Worm (Caenorhabditis elegans) whole organism, late embryonic: ENCODE data around the gene nrf-6.

ENCODE experiments used
- C08G9.2 ChIP-seq: sonication (generic microtip); optimal IDR thresholded peaks from 2 replicates; lab custom pipeline; 2016; ENCODE audit warnings: mild to moderate bottlenecking, missing genetic modification characterization, moderate library complexity, missing compliant biosample characterization
- C38D4.7 ChIP-seq: fragments of 200-800 bp; sonication (Bioruptor generic); optimal IDR thresholded peaks from 2 replicates; lab custom pipeline; 2018; ENCODE audit warnings: mild to moderate bottlenecking, missing genetic modification characterization, moderate library complexity, missing compliant biosample characterization
- F13H6.1 ChIP-seq: sonication (generic microtip); optimal IDR thresholded peaks from 2 replicates; lab custom pipeline; 2016; ENCODE audit warnings: missing genetic modification characterization, missing compliant biosample characterization
- K02D7.2 ChIP-seq: sonication (generic microtip); optimal IDR thresholded peaks from 2 replicates; lab custom pipeline; 2017; ENCODE audit warnings: mild to moderate bottlenecking, missing genetic modification characterization, missing compliant biosample characterization
- T23F11.4 ChIP-seq: fragments of 200-800 bp; sonication (Bioruptor generic); optimal IDR thresholded peaks from 2 replicates; lab custom pipeline; 2018; ENCODE audit warnings: mild to moderate bottlenecking, missing genetic modification characterization, missing compliant biosample characterization
- Y22D7AL.16 ChIP-seq: sonication (generic microtip); optimal IDR thresholded peaks from 2 replicates; lab custom pipeline; 2016; ENCODE audit warnings: missing genetic modification characterization, missing compliant biosample characterization
- ahr-1 ChIP-seq: sonication (generic microtip); optimal IDR thresholded peaks from 2 replicates; lab custom pipeline; 2016; ENCODE audit warnings: missing genetic modification characterization, missing compliant biosample characterization
- ceh-18 ChIP-seq: sonication (generic microtip); optimal IDR thresholded peaks from 2 replicates; lab custom pipeline; 2016; ENCODE audit warnings: missing genetic modification characterization, missing compliant biosample characterization
- ceh-24 ChIP-seq: sonication (generic microtip); optimal IDR thresholded peaks from 2 replicates; lab custom pipeline; 2016; ENCODE audit warnings: mild to moderate bottlenecking, missing genetic modification characterization, missing compliant biosample characterization
- ceh-30 ChIP-seq: fragments of 150-350 bp; optimal IDR thresholded peaks from 2 replicates; lab custom pipeline; 2014; ENCODE audit warnings: missing biosample characterization, missing genetic modification characterization
- ceh-45 ChIP-seq: fragments of 200-800 bp; sonication (Bioruptor generic); IDR thresholded peaks from 2 replicates; pipeline ENCODE4 v1.3.6; 2022; ENCODE audit warnings: missing genetic modification reagents, missing genetic modification characterization, missing compliant biosample characterization
- ceh-48 ChIP-seq: sonication (generic microtip); optimal IDR thresholded peaks from 2 replicates; lab custom pipeline; 2016; ENCODE audit warnings: missing genetic modification characterization, inconsistent platforms, missing compliant biosample characterization
- ceh-6 ChIP-seq: fragments of 200-800 bp; sonication (Bioruptor generic); optimal IDR thresholded peaks from 2 replicates; lab custom pipeline; 2018; ENCODE audit warnings: mild to moderate bottlenecking, missing genetic modification characterization, missing compliant biosample characterization
- dmd-4 ChIP-seq: sonication (generic microtip); optimal IDR thresholded peaks from 2 replicates; lab custom pipeline; 2016; ENCODE audit warnings: borderline replicate concordance, missing genetic modification characterization, missing compliant biosample characterization
- dve-1 ChIP-seq: sonication (generic microtip); optimal IDR thresholded peaks from 2 replicates; lab custom pipeline; 2017; ENCODE audit warnings: antibody characterized with exemption, mild to moderate bottlenecking, missing genetic modification characterization, missing compliant biosample characterization
- elt-2 ChIP-seq: sonication (generic microtip); optimal IDR thresholded peaks from 2 replicates; lab custom pipeline; 2016; ENCODE audit warnings: missing genetic modification reagents, missing genetic modification characterization, missing compliant biosample characterization
- elt-4 ChIP-seq: sonication (generic microtip); optimal IDR thresholded peaks from 2 replicates; lab custom pipeline; 2016; ENCODE audit warnings: missing genetic modification characterization, missing compliant biosample characterization
- eyg-1 ChIP-seq: sonication (generic microtip); optimal IDR thresholded peaks from 2 replicates; lab custom pipeline; 2016; ENCODE audit warnings: missing genotype, missing genetic modification characterization, missing compliant biosample characterization
- gmeb-2 ChIP-seq: sonication (generic microtip); optimal IDR thresholded peaks from 2 replicates; lab custom pipeline; 2016; ENCODE audit warnings: missing genetic modification characterization, inconsistent platforms, missing compliant biosample characterization
- hlh-13 ChIP-seq: fragments of 200-800 bp; sonication (Bioruptor generic); optimal IDR thresholded peaks from 2 replicates; lab custom pipeline; 2018; ENCODE audit warnings: mild to moderate bottlenecking, missing genetic modification characterization, missing compliant biosample characterization
- hlh-30 ChIP-seq: sonication (generic microtip); optimal IDR thresholded peaks from 2 replicates; lab custom pipeline; 2017; ENCODE audit warnings: antibody characterized with exemption, missing genetic modification characterization, missing compliant biosample characterization; ENCODE audit not compliant: insufficient read depth
- hlh-6 ChIP-seq: sonication (generic microtip); optimal IDR thresholded peaks from 2 replicates; lab custom pipeline; 2016; ENCODE audit warnings: missing genotype, missing genetic modification characterization, missing compliant biosample characterization
- lim-6 ChIP-seq: sonication (generic microtip); optimal IDR thresholded peaks from 2 replicates; lab custom pipeline; 2016; ENCODE audit warnings: missing genetic modification characterization, missing compliant biosample characterization
- madf-2 ChIP-seq: sonication (generic microtip); optimal IDR thresholded peaks from 2 replicates; lab custom pipeline; 2017; ENCODE audit warnings: missing genetic modification characterization, missing compliant biosample characterization
- mec-3 ChIP-seq: sonication (generic microtip); optimal IDR thresholded peaks from 2 replicates; lab custom pipeline; 2016; ENCODE audit warnings: borderline replicate concordance, missing genetic modification characterization, missing compliant biosample characterization
- nfya-1 ChIP-seq: sonication (generic microtip); optimal IDR thresholded peaks from 2 replicates; lab custom pipeline; 2017; ENCODE audit warnings: missing genetic modification characterization, mild to moderate bottlenecking, missing compliant biosample characterization, antibody characterized with exemption, moderate library complexity
- nhr-232 ChIP-seq: sonication (generic microtip); optimal IDR thresholded peaks from 2 replicates; lab custom pipeline; 2016; ENCODE audit warnings: missing genetic modification characterization, missing compliant biosample characterization
- npax-4 ChIP-seq: sonication (generic microtip); optimal IDR thresholded peaks from 2 replicates; lab custom pipeline; 2016; ENCODE audit warnings: missing genetic modification characterization, missing compliant biosample characterization
- odd-2 ChIP-seq: sonication (generic microtip); optimal IDR thresholded peaks from 2 replicates; lab custom pipeline; 2017; ENCODE audit warnings: antibody characterized with exemption, mild to moderate bottlenecking, missing genetic modification characterization, missing compliant biosample characterization
- pag-3 ChIP-seq: sonication (generic microtip); optimal IDR thresholded peaks from 2 replicates; lab custom pipeline; 2016; ENCODE audit warnings: missing compliant biosample characterization, missing genetic modification characterization, borderline replicate concordance
- pat-9 ChIP-seq: fragments of 200-800 bp; sonication (Bioruptor generic); optimal IDR thresholded peaks from 2 replicates; lab custom pipeline; 2018; ENCODE audit warnings: mild to moderate bottlenecking, missing genetic modification characterization, moderate library complexity, missing compliant biosample characterization
- pax-1 ChIP-seq: fragments of 150-350 bp; optimal IDR thresholded peaks from 2 replicates; lab custom pipeline; 2014; ENCODE audit warnings: missing biosample characterization, missing genetic modification characterization
- pha-4 ChIP-seq: fragments of 150-350 bp; optimal IDR thresholded peaks from 2 replicates; lab custom pipeline; 2018; ENCODE audit warnings: missing biosample characterization, missing genetic modification reagents, missing genetic modification characterization
- pqm-1 ChIP-seq: sonication (generic microtip); optimal IDR thresholded peaks from 2 replicates; lab custom pipeline; 2016; ENCODE audit warnings: missing genetic modification characterization, missing compliant biosample characterization
- pros-1 ChIP-seq: fragments of 150-350 bp; optimal IDR thresholded peaks from 2 replicates; lab custom pipeline; 2014; ENCODE audit warnings: missing biosample characterization, missing genetic modification reagents, missing genetic modification characterization
- sdc-2 ChIP-seq: sonication (generic microtip); optimal IDR thresholded peaks from 2 replicates; lab custom pipeline; 2016; ENCODE audit warnings: missing genotype, missing genetic modification characterization, missing compliant biosample characterization
- sox-4 ChIP-seq: sonication (generic microtip); optimal IDR thresholded peaks from 2 replicates; lab custom pipeline; 2017; ENCODE audit warnings: mild to moderate bottlenecking, missing genetic modification characterization, inconsistent platforms, missing compliant biosample characterization
- syd-9 ChIP-seq: sonication (generic microtip); optimal IDR thresholded peaks from 2 replicates; lab custom pipeline; 2016; ENCODE audit warnings: mild to moderate bottlenecking, missing genetic modification characterization, moderate library complexity, missing compliant biosample characterization
- tbx-2 ChIP-seq: sonication (generic microtip); optimal IDR thresholded peaks from 2 replicates; lab custom pipeline; 2016; ENCODE audit warnings: missing genetic modification characterization, missing compliant biosample characterization
- tbx-7 ChIP-seq: sonication (generic microtip); optimal IDR thresholded peaks from 2 replicates; lab custom pipeline; 2016; ENCODE audit warnings: missing genotype, missing genetic modification characterization, missing compliant biosample characterization
- ttx-3 ChIP-seq: sonication (generic microtip); optimal IDR thresholded peaks from 2 replicates; lab custom pipeline; 2016; ENCODE audit warnings: missing genetic modification reagents, missing genetic modification characterization, missing compliant biosample characterization
- unc-3 ChIP-seq, 2 experiments: fragments of 200-800 bp in 1 of 2; sonication (Bioruptor generic) in 1 of 2; sonication (generic microtip) in 1 of 2; conservative IDR thresholded peaks in 1 of 2; optimal IDR thresholded peaks in 1 of 2; 2 replicates each; pipeline versions ENCODE4 v1.3.6 to Lab custom; 2016 to 2022; ENCODE audit warnings: missing compliant biosample characterization in 2 of 2, missing genetic modification characterization in 2 of 2, missing genetic modification reagents in 1 of 2
- unc-42 ChIP-seq: sonication (generic microtip); optimal IDR thresholded peaks from 2 replicates; lab custom pipeline; 2016; ENCODE audit warnings: missing genotype, missing genetic modification characterization, missing compliant biosample characterization
- unc-55 ChIP-seq: sonication (generic microtip); optimal IDR thresholded peaks from 2 replicates; lab custom pipeline; 2017; ENCODE audit warnings: missing biosample characterization, missing genetic modification reagents, missing genetic modification characterization
- zip-5 ChIP-seq: sonication (generic microtip); optimal IDR thresholded peaks from 2 replicates; lab custom pipeline; 2016; ENCODE audit warnings: missing genetic modification characterization, missing compliant biosample characterization
- ztf-16 ChIP-seq: sonication (generic microtip); optimal IDR thresholded peaks from 2 replicates; lab custom pipeline; 2017; ENCODE audit warnings: missing genetic modification characterization, missing compliant biosample characterization

The nrf-6 gene

ce11 chrII:8032657-8033056 is at the start of gene nrf-6:
Gene nrf-6, minus strand, starts transcription at chrII:8032708.
- TF ChIP-seq pag-3 (tag; lab: Kevin White, UChicago) = no peak
- peak; percentile 80 for TF ChIP-seq elt-2 (tag; lab: Kevin White, UChicago)

- TF ChIP-seq unc-3 (GFP tag; conservative IDR thresholded peaks at IDR 0.05; lab: Robert Waterston, UW) = no peak
- no peak for TF ChIP-seq unc-3 (tag; optimal IDR thresholded peaks at IDR 0.05; lab: Kevin White, UChicago)
- TF ChIP-seq hlh-30 (tag; lab: Kevin White, UChicago) = no peak
- no peak for TF ChIP-seq eyg-1 (tag; lab: Kevin White, UChicago)
- no peak for TF ChIP-seq ahr-1 (tag; lab: Kevin White, UChicago)
- no peak for TF ChIP-seq ttx-3 (tag; lab: Kevin White, UChicago)
- no peak for TF ChIP-seq dve-1 (tag; lab: Kevin White, UChicago)
- TF ChIP-seq mec-3 = no peak
- TF ChIP-seq unc-55 (GFP tag; lab: Kevin White, UChicago) = no peak
- TF ChIP-seq madf-2 = no peak
- TF ChIP-seq pax-1 (tag; lab: Kevin White, UChicago) = no peak
- no peak for TF ChIP-seq ztf-16 (tag; lab: Kevin White, UChicago)
- no peak for TF ChIP-seq K02D7.2
- no peak for TF ChIP-seq pag-3 (tag; lab: Kevin White, UChicago)
- TF ChIP-seq gmeb-2 = no peak
- no peak for TF ChIP-seq lim-6 (tag; lab: Kevin White, UChicago)
- TF ChIP-seq ceh-6 = no peak
- no peak for TF ChIP-seq nhr-232
- no peak for TF ChIP-seq elt-4 (tag; lab: Kevin White, UChicago)
- TF ChIP-seq ceh-45 (GFP tag; lab: Robert Waterston, UW) = no peak
- TF ChIP-seq sox-4 (tag; lab: Kevin White, UChicago) = no peak
Observed at ce11 chrII:8078041-8078440, 45.5 kb upstream of the nrf-6 start, which contains the start of gene K02C4.5. Gene K02C4.5, plus strand, starts transcription at chrII:8078435.

- peak; percentile 76 for TF ChIP-seq hlh-6
- no peak for TF ChIP-seq ceh-24 (tag; lab: Kevin White, UChicago)
- peak; percentile 18 for TF ChIP-seq npax-4 (tag; lab: Kevin White, UChicago)
- peak; percentile 57 for TF ChIP-seq hlh-13 (GFP tag; lab: Kevin White, UChicago)
- TF ChIP-seq T23F11.4 = peak; percentile 45
- TF ChIP-seq sdc-2 = no peak
- TF ChIP-seq lim-6 (tag; lab: Kevin White, UChicago) = no peak
- no peak for TF ChIP-seq pha-4 (tag; lab: Kevin White, UChicago)
- peak; percentile 9 for TF ChIP-seq tbx-7
- TF ChIP-seq elt-2 (tag; lab: Kevin White, UChicago) = peak; percentile 82
- no peak for TF ChIP-seq pros-1 (tag; lab: Kevin White, UChicago)
- no peak for TF ChIP-seq gmeb-2
- TF ChIP-seq tbx-2 (tag; lab: Kevin White, UChicago) = peak; percentile 73
- TF ChIP-seq F13H6.1 (tag; lab: Kevin White, UChicago) = no peak
- TF ChIP-seq zip-5 = no peak
- no peak for TF ChIP-seq syd-9 (tag; lab: Kevin White, UChicago)
- peak; percentile 55 for TF ChIP-seq C38D4.7
- TF ChIP-seq ceh-18 = peak; percentile 57
- TF ChIP-seq dmd-4 (tag; lab: Kevin White, UChicago) = no peak
- TF ChIP-seq C08G9.2 (tag; lab: Kevin White, UChicago) = peak; percentile 48
- TF ChIP-seq dve-1 (tag; lab: Kevin White, UChicago) = peak; percentile 76
- TF ChIP-seq nfya-1 (tag; lab: Kevin White, UChicago) = peak; percentile 51
- TF ChIP-seq sox-4 (tag; lab: Kevin White, UChicago) = peak; percentile 55
- no peak for TF ChIP-seq elt-4 (tag; lab: Kevin White, UChicago)
- peak; percentile 64 for TF ChIP-seq nhr-232
- no peak for TF ChIP-seq pqm-1 (tag; lab: Kevin White, UChicago)
- peak; percentile 55 for TF ChIP-seq hlh-30 (tag; lab: Kevin White, UChicago)
- no peak for TF ChIP-seq mec-3
- TF ChIP-seq unc-42 (tag; lab: Kevin White, UChicago) = no peak
- TF ChIP-seq ceh-30 (tag; lab: Kevin White, UChicago) = no peak
- peak; percentile 78 for TF ChIP-seq ceh-6
- TF ChIP-seq pat-9 (tag; lab: Kevin White, UChicago) = peak; percentile 80
- no peak for TF ChIP-seq Y22D7AL.16 (tag; lab: Kevin White, UChicago)
- peak; percentile 12 for TF ChIP-seq odd-2 (tag; lab: Kevin White, UChicago)
- TF ChIP-seq ceh-48 (tag; lab: Kevin White, UChicago) = peak; percentile 17
- TF ChIP-seq pag-3 (tag; lab: Kevin White, UChicago) = no peak
Observed at ce11 chrII:8075324-8075810, 42.9 kb upstream of the nrf-6 start, which contains the start of gene K02C4.2. Gene K02C4.2, plus strand, starts transcription at chrII:8075760.
